Fruit fly (Drosophila melanogaster) whole organism, embryonic: ENCODE data around the gene CG34303.

Experiments used
- CG10274 ChIP-seq: fragments of 200-800 bp; sonication (Bioruptor generic); optimal IDR thresholded peaks from 3 replicates; lab custom pipeline; 2017; ENCODE audit warnings: missing biosample characterization, mild to moderate bottlenecking, missing genetic modification characterization
- CG12155 ChIP-seq: fragments of 200-800 bp; sonication (Bioruptor generic); optimal IDR thresholded peaks from 3 replicates; lab custom pipeline; 2016; ENCODE audit warnings: missing biosample characterization, missing genetic modification characterization
- CG12744 ChIP-seq: fragments of 200-800 bp; sonication (Bioruptor generic); optimal IDR thresholded peaks from 2 replicates; lab custom pipeline; 2016; ENCODE audit warnings: missing biosample characterization, missing genetic modification characterization
- CG12769 ChIP-seq: fragments of 200-800 bp; sonication (Bioruptor generic); optimal IDR thresholded peaks from 2 replicates; lab custom pipeline; 2019; ENCODE audit warnings: missing biosample characterization, mild to moderate bottlenecking, missing genetic modification characterization, moderate library complexity
- CG12942 ChIP-seq: fragments of 200-800 bp; sonication (Bioruptor generic); optimal IDR thresholded peaks from 3 replicates; lab custom pipeline; 2016; ENCODE audit warnings: missing biosample characterization, missing genetic modification characterization
- CG1529 ChIP-seq: fragments of 200-800 bp; sonication (Bioruptor generic); optimal IDR thresholded peaks from 3 replicates; lab custom pipeline; 2018; ENCODE audit warnings: missing biosample characterization, missing genetic modification characterization
- CG1647 ChIP-seq: fragments of 200-800 bp; sonication (Bioruptor generic); optimal IDR thresholded peaks from 3 replicates; lab custom pipeline; 2016; ENCODE audit warnings: missing biosample characterization, missing genetic modification characterization
- CG17802 ChIP-seq: fragments of 200-800 bp; sonication (Bioruptor generic); optimal IDR thresholded peaks from 2 replicates; lab custom pipeline; 2018; ENCODE audit warnings: missing biosample characterization, mild to moderate bottlenecking, missing genetic modification characterization, moderate library complexity
- CG18764 ChIP-seq: fragments of 200-800 bp; sonication (Bioruptor generic); optimal IDR thresholded peaks from 3 replicates; lab custom pipeline; 2016; ENCODE audit warnings: missing biosample characterization, missing genetic modification characterization
- CG2889 ChIP-seq: fragments of 200-800 bp; sonication (Bioruptor generic); IDR thresholded peaks from 3 replicates; pipeline ENCODE4 v1.3.6; 2022; ENCODE audit warnings: missing biosample characterization, missing genetic modification characterization
- CG30403 ChIP-seq: fragments of 200-800 bp; sonication (Bioruptor generic); optimal IDR thresholded peaks from 3 replicates; lab custom pipeline; 2016; ENCODE audit warnings: missing biosample characterization, missing genetic modification characterization
- CG32767 ChIP-seq: fragments of 200-800 bp; sonication (Bioruptor generic); IDR thresholded peaks from 2 replicates; pipeline ENCODE4 v1.3.6; 2022; ENCODE audit warnings: missing biosample characterization, missing genetic modification characterization
- CG34376 ChIP-seq: fragments of 200-800 bp; sonication (Bioruptor generic); optimal IDR thresholded peaks from 2 replicates; lab custom pipeline; 2018; ENCODE audit warnings: missing biosample characterization, mild to moderate bottlenecking, missing genetic modification characterization
- CG5180 ChIP-seq: fragments of 200-800 bp; sonication (Bioruptor generic); optimal IDR thresholded peaks from 3 replicates; lab custom pipeline; 2017; ENCODE audit warnings: missing biosample characterization, missing genetic modification characterization, mild to moderate bottlenecking, moderate library complexity, missing genetic modification reagents
- CG7839 ChIP-seq: fragments of 200-800 bp; sonication (Bioruptor generic); optimal IDR thresholded peaks from 3 replicates; lab custom pipeline; 2018; ENCODE audit warnings: missing biosample characterization, mild to moderate bottlenecking, missing genetic modification characterization, moderate library complexity
- CG8765 ChIP-seq: fragments of 200-800 bp; sonication (Bioruptor generic); IDR thresholded peaks from 2 replicates; pipeline ENCODE4 v1.3.6; 2022; ENCODE audit warnings: missing biosample characterization, missing genetic modification characterization
- CG9797 ChIP-seq: fragments of 200-800 bp; sonication (Bioruptor generic); optimal IDR thresholded peaks from 3 replicates; lab custom pipeline; 2018; ENCODE audit warnings: missing biosample characterization, mild to moderate bottlenecking, missing genetic modification characterization
- D19B ChIP-seq: fragments of 200-800 bp; sonication (Bioruptor generic); optimal IDR thresholded peaks from 2 replicates; lab custom pipeline; 2017; ENCODE audit warnings: missing biosample characterization, mild to moderate bottlenecking, missing genetic modification characterization
- Dip3 ChIP-seq: fragments of 200-800 bp; sonication (Bioruptor generic); optimal IDR thresholded peaks from 3 replicates; lab custom pipeline; 2016; ENCODE audit warnings: missing biosample characterization, missing genetic modification characterization
- Dp ChIP-seq: fragments of 200-800 bp; sonication (Bioruptor generic); optimal IDR thresholded peaks from 2 replicates; lab custom pipeline; 2018; ENCODE audit warnings: missing biosample characterization, mild to moderate bottlenecking, missing genetic modification characterization, moderate library complexity
- Fer2 ChIP-seq: fragments of 200-800 bp; sonication (Bioruptor generic); optimal IDR thresholded peaks from 2 replicates; lab custom pipeline; 2018; ENCODE audit warnings: missing biosample characterization, mild to moderate bottlenecking, missing genetic modification characterization, moderate library complexity
- H2.0 ChIP-seq: fragments of 200-800 bp; sonication (Bioruptor generic); IDR thresholded peaks from 2 replicates; pipeline ENCODE4 v1.3.6; 2022; ENCODE audit warnings: missing biosample characterization, missing genetic modification characterization
- Mad ChIP-seq: fragments of 200-800 bp; sonication (Bioruptor generic); optimal IDR thresholded peaks from 2 replicates; lab custom pipeline; 2016; ENCODE audit warnings: missing biosample characterization, missing genetic modification characterization
- Nf-YC ChIP-seq: fragments of 200-800 bp; optimal IDR thresholded peaks from 3 replicates; lab custom pipeline; 2019; ENCODE audit warnings: missing biosample characterization, mild to moderate bottlenecking, missing genetic modification characterization, moderate library complexity
- Sry-β ChIP-seq: fragments of 200-800 bp; sonication (Bioruptor generic); optimal IDR thresholded peaks from 2 replicates; lab custom pipeline; 2018; ENCODE audit warnings: missing biosample characterization, mild to moderate bottlenecking, missing genetic modification characterization, moderate library complexity
- Xrp1 ChIP-seq: fragments of 200-800 bp; sonication (Bioruptor generic); IDR thresholded peaks from 2 replicates; pipeline ENCODE4 v1.3.6; 2022; ENCODE audit warnings: missing biosample characterization, missing genetic modification characterization
- abd-A ChIP-seq: fragments of 200-800 bp; sonication (Bioruptor generic); optimal IDR thresholded peaks from 3 replicates; lab custom pipeline; 2019; ENCODE audit warnings: missing biosample characterization, mild to moderate bottlenecking, missing genetic modification characterization, moderate library complexity
- al ChIP-seq: fragments of 200-800 bp; sonication (Bioruptor generic); IDR thresholded peaks from 2 replicates; pipeline ENCODE4 v1.3.6; 2022; ENCODE audit warnings: missing biosample characterization, missing genetic modification characterization
- ase ChIP-seq: fragments of 200-800 bp; sonication (Bioruptor generic); IDR thresholded peaks from 3 replicates; pipeline ENCODE4 v1.3.6; 2022; ENCODE audit warnings: missing biosample characterization, missing genetic modification characterization
- ash1 ChIP-seq: fragments of 200-800 bp; sonication (Bioruptor generic); optimal IDR thresholded peaks from 2 replicates; lab custom pipeline; 2018; ENCODE audit warnings: missing biosample characterization, mild to moderate bottlenecking, missing genetic modification characterization
- bsh ChIP-seq, 2 experiments: fragments of 200-800 bp; sonication (Bioruptor generic); optimal IDR thresholded peaks; 2 replicates each; lab custom pipeline; 2017 to 2018; ENCODE audit warnings: mild to moderate bottlenecking in 2 of 2, missing biosample characterization in 2 of 2, missing genetic modification characterization in 2 of 2, moderate library complexity in 1 of 2
- croc ChIP-seq: fragments of 200-800 bp; sonication (Bioruptor generic); conservative IDR thresholded peaks from 3 replicates; pipeline ENCODE4 v1.3.6; 2022; ENCODE audit warnings: missing biosample characterization, missing genetic modification characterization
- crp ChIP-seq, 2 experiments: fragments of 200-800 bp; sonication (Bioruptor generic); optimal IDR thresholded peaks; 2 replicates in 1 of 2; 3 replicates in 1 of 2; lab custom pipeline; 2017; ENCODE audit warnings: missing biosample characterization in 2 of 2, missing genetic modification characterization in 2 of 2, mild to moderate bottlenecking in 1 of 2, moderate library complexity in 1 of 2
- gem ChIP-seq: fragments of 200-800 bp; sonication (Bioruptor generic); optimal IDR thresholded peaks from 2 replicates; lab custom pipeline; 2019; ENCODE audit warnings: missing biosample characterization, mild to moderate bottlenecking, missing genetic modification characterization, moderate library complexity
- gro ChIP-seq: fragments of 200-800 bp; sonication (Bioruptor generic); optimal IDR thresholded peaks from 2 replicates; lab custom pipeline; 2016; ENCODE audit warnings: missing biosample characterization, missing genetic modification characterization
- gsb-n ChIP-seq: fragments of 200-800 bp; sonication (Bioruptor generic); optimal IDR thresholded peaks from 3 replicates; lab custom pipeline; 2018; ENCODE audit warnings: missing biosample characterization, mild to moderate bottlenecking, missing genetic modification characterization
- kay ChIP-seq: fragments of 200-800 bp; sonication (Bioruptor generic); optimal IDR thresholded peaks from 2 replicates; lab custom pipeline; 2016; ENCODE audit warnings: missing biosample characterization, missing genetic modification characterization
- mirr ChIP-seq: fragments of 200-800 bp; sonication (Bioruptor generic); optimal IDR thresholded peaks from 3 replicates; lab custom pipeline; 2018; ENCODE audit warnings: missing biosample characterization, mild to moderate bottlenecking, missing genetic modification characterization
- prd ChIP-seq, 3 experiments: fragments of >200 bp in 2 of 3; fragments of 200-800 bp in 1 of 3; sonication (Bioruptor generic) in 1 of 3; optimal IDR thresholded peaks in 2 of 3; IDR thresholded peaks in 1 of 3; 2 replicates in 2 of 3; 3 replicates in 1 of 3; pipeline versions ENCODE4 v1.3.6 to Lab custom; 2017 to 2022; ENCODE audit warnings: missing biosample characterization in 1 of 3, missing genetic modification characterization in 1 of 3
- pros ChIP-seq: fragments of 200-800 bp; sonication (Bioruptor generic); optimal IDR thresholded peaks from 3 replicates; lab custom pipeline; 2019; ENCODE audit warnings: missing biosample characterization, mild to moderate bottlenecking, missing genetic modification characterization, moderate library complexity
- sd ChIP-seq: fragments of 200-800 bp; sonication (Bioruptor generic); optimal IDR thresholded peaks from 3 replicates; lab custom pipeline; 2018; ENCODE audit warnings: missing biosample characterization, mild to moderate bottlenecking, missing genetic modification characterization, moderate library complexity
- sens-2 ChIP-seq: fragments of 200-800 bp; sonication (Bioruptor generic); IDR thresholded peaks from 2 replicates; pipeline ENCODE4 v1.3.6; 2022; ENCODE audit warnings: missing biosample characterization, missing genetic modification characterization
- slp2 ChIP-seq: fragments of 200-800 bp; sonication (Bioruptor generic); optimal IDR thresholded peaks from 2 replicates; lab custom pipeline; 2016; ENCODE audit warnings: missing biosample characterization, missing genetic modification characterization
- ssp ChIP-seq: fragments of 200-800 bp; sonication (Bioruptor generic); IDR thresholded peaks from 2 replicates; pipeline ENCODE4 v1.3.6; 2022; ENCODE audit warnings: missing biosample characterization, missing genetic modification characterization
- tap ChIP-seq: fragments of 200-800 bp; optimal IDR thresholded peaks from 3 replicates; lab custom pipeline; 2019; ENCODE audit warnings: missing biosample characterization, mild to moderate bottlenecking, missing genetic modification characterization, moderate library complexity
- tx ChIP-seq: fragments of 200-800 bp; sonication (Bioruptor generic); optimal IDR thresholded peaks from 2 replicates; lab custom pipeline; 2016; ENCODE audit warnings: missing biosample characterization, missing genetic modification characterization
- vfl ChIP-seq: fragments of 200-800 bp; sonication (Bioruptor generic); optimal IDR thresholded peaks from 2 replicates; lab custom pipeline; 2016; ENCODE audit warnings: missing biosample characterization, missing genetic modification characterization
- z ChIP-seq: fragments of 200-800 bp; sonication (Bioruptor generic); IDR thresholded peaks from 3 replicates; pipeline ENCODE4 v1.3.6; 2022; ENCODE audit warnings: missing biosample characterization, missing genetic modification characterization

Gene CG34303

dm6 chr3R:10144103-10144998 is 7.3 kb downstream of the CG34303 start, which contains the start of the genes TAF1B and Invadolysin (continued):
- no peak for TF ChIP-seq CG5180 (GFP tag; lab: Kevin White, UChicago)
- peak; percentile 96 for TF ChIP-seq CG9797 (GFP tag; lab: Kevin White, UChicago)
- TF ChIP-seq CG7839 (tag; lab: Kevin White, UChicago), result peak; percentile 31
- peak; percentile 24 for TF ChIP-seq CG12942
- TF ChIP-seq al (GFP tag; lab: Robert Waterston, UW), result no peak
- TF ChIP-seq Xrp1, result peak; percentile 66; the same call in 1 of the 2 replicates
- no peak for TF ChIP-seq croc
- peak; percentile 50 for TF ChIP-seq gro
- TF ChIP-seq Nf-YC, result peak; percentile 24
- no peak for TF ChIP-seq CG10274
- peak in 1 of 2 experiments; percentile 31 for TF ChIP-seq bsh (GFP tag; optimal IDR thresholded peaks at IDR 0.05; lab: Kevin White, UChicago)
- TF ChIP-seq ase, result no peak; the same call in 2 of the 3 replicates
- peak; percentile 21 for TF ChIP-seq Dip3 (GFP tag; lab: Kevin White, UChicago)
- peak; percentile 2 for TF ChIP-seq kay (GFP tag; lab: Kevin White, UChicago)
- no peak for TF ChIP-seq vfl
- no peak for TF ChIP-seq slp2
- peak; percentile 72 for TF ChIP-seq abd-A (tag; lab: Kevin White, UChicago)
- peak; percentile 13; the same call in 1 of the 2 replicates for TF ChIP-seq CG32767 (GFP tag; lab: Robert Waterston, UW)
- no peak for TF ChIP-seq prd (optimal IDR thresholded peaks at IDR 0.05; lab: Kevin White, UChicago)
- TF ChIP-seq prd (GFP tag; IDR thresholded peaks at IDR 0.05; lab: Robert Waterston, UW), result peak; percentile 56; the same call in 2 of the 3 replicates
- TF ChIP-seq D19B (GFP tag; lab: Kevin White, UChicago), result no peak
- TF ChIP-seq Sry-β, result peak; percentile 48
- peak; percentile 71; the same call in 2 of the 3 replicates for TF ChIP-seq z (GFP tag; lab: Robert Waterston, UW)
- TF ChIP-seq ash1 (GFP tag; lab: Kevin White, UChicago), result no peak
- TF ChIP-seq crp (GFP tag; optimal IDR thresholded peaks at IDR 0.05; lab: Kevin White, UChicago), result peak in 1 of 2 experiments; percentile 6
- no peak for TF ChIP-seq sd (tag; lab: Kevin White, UChicago)
- TF ChIP-seq pros (GFP tag; lab: Kevin White, UChicago), result peak; percentile 20
- no peak for TF ChIP-seq Mad (GFP tag; lab: Kevin White, UChicago)
- TF ChIP-seq gem, result peak; percentile 73
- TF ChIP-seq gsb-n, result peak; percentile 55
- TF ChIP-seq CG2889 (GFP tag; lab: Robert Waterston, UW), result no peak
- peak; percentile 63 for TF ChIP-seq CG30403
- TF ChIP-seq mirr (GFP tag; lab: Kevin White, UChicago), result peak; percentile 57
- no peak for TF ChIP-seq ssp (GFP tag; lab: Robert Waterston, UW)
- peak; percentile 5 for TF ChIP-seq CG34376 (GFP tag; lab: Kevin White, UChicago)
- TF ChIP-seq CG1529 (GFP tag; lab: Kevin White, UChicago), result no peak
- peak; percentile 57 for TF ChIP-seq CG12155 (GFP tag; lab: Kevin White, UChicago)
- TF ChIP-seq Dp (GFP tag; lab: Kevin White, UChicago), result peak; percentile 89
- TF ChIP-seq tx (GFP tag; lab: Kevin White, UChicago), result no peak
- no peak for TF ChIP-seq sens-2 (GFP tag; lab: Robert Waterston, UW)
- TF ChIP-seq CG8765, result no peak
- peak; percentile 28 for TF ChIP-seq tap
- peak; percentile 14; the same call in 1 of the 2 replicates for TF ChIP-seq H2.0 (GFP tag; lab: Robert Waterston, UW)
- TF ChIP-seq CG12769 (tag; lab: Kevin White, UChicago), result peak; percentile 45
- peak; percentile 27 for TF ChIP-seq CG18764 (GFP tag; lab: Kevin White, UChicago)
- TF ChIP-seq CG17802, result no peak
- TF ChIP-seq CG12744 (GFP tag; lab: Kevin White, UChicago), result no peak
- TF ChIP-seq Fer2, result peak; percentile 32
- peak; percentile 14 for TF ChIP-seq CG1647 (GFP tag; lab: Kevin White, UChicago)
